Worm (Caenorhabditis elegans) whole organism, L4 larva: ENCODE data around the gene Y79H2A.4.

Source experiments
- F49E8.2 ChIP-seq: sonication (generic microtip); optimal IDR thresholded peaks from 2 replicates; lab custom pipeline; 2016; ENCODE audit warnings: missing compliant biosample characterization, mild to moderate bottlenecking, missing genetic modification characterization, borderline replicate concordance
- Y75B8A.6 ChIP-seq: fragments of 200-800 bp; sonication (Bioruptor generic); IDR thresholded peaks from 2 replicates; pipeline ENCODE4 v1.3.6; 2022; ENCODE audit warnings: missing genetic modification reagents, missing genetic modification characterization, missing compliant biosample characterization
- aly-2 ChIP-seq: sonication (generic microtip); optimal IDR thresholded peaks from 2 replicates; lab custom pipeline; 2018; ENCODE audit warnings: missing biosample characterization, missing genetic modification characterization
- cey-2 ChIP-seq: sonication (generic microtip); optimal IDR thresholded peaks from 3 replicates; lab custom pipeline; 2017; ENCODE audit warnings: missing genetic modification characterization, mild to moderate bottlenecking, missing compliant biosample characterization, antibody characterized with exemption, borderline replicate concordance; ENCODE audit not compliant: insufficient read depth
- fos-1 ChIP-seq: fragments of 150-350 bp; optimal IDR thresholded peaks from 2 replicates; lab custom pipeline; 2014; ENCODE audit warnings: missing biosample characterization, missing genetic modification characterization
- mdl-1 ChIP-seq, 2 experiments: fragments of 150-350 bp in 1 of 2; sonication (generic microtip) in 1 of 2; optimal IDR thresholded peaks; 2 replicates each; lab custom pipeline; 2014 to 2017; ENCODE audit warnings: missing biosample characterization in 2 of 2, missing genetic modification characterization in 2 of 2
- mxl-3 ChIP-seq: fragments of 200-800 bp; sonication (Bioruptor generic); optimal IDR thresholded peaks from 2 replicates; lab custom pipeline; 2018; ENCODE audit warnings: mild to moderate bottlenecking, missing genetic modification characterization, missing compliant biosample characterization
- nhr-76 ChIP-seq: fragments of 150-350 bp; optimal IDR thresholded peaks from 2 replicates; lab custom pipeline; 2014; ENCODE audit warnings: missing biosample characterization, missing genetic modification characterization

ce11 chrIII:12040999-12041398 is at the start of gene Y79H2A.4:
- TF ChIP-seq mxl-3 (no peak), cey-2 (no peak), nhr-76 (tag; lab: Kevin White, UChicago) (no peak), Y75B8A.6 (GFP tag; lab: Robert Waterston, UW) (no peak), aly-2 (tag; lab: Kevin White, UChicago) (no peak), F49E8.2 (no peak), fos-1 (tag; lab: Kevin White, UChicago) (no peak), mdl-1 (tag; optimal IDR thresholded peaks at IDR 0.05; lab: Kevin White, UChicago) (no peak)
